Fruit fly (Drosophila melanogaster) whole organism, adult: ENCODE data around the gene Cep135.

Experiments
- CG11617 ChIP-seq: fragments of 200-800 bp; sonication (Bioruptor generic); optimal IDR thresholded peaks from 2 replicates; lab custom pipeline; 2017; ENCODE audit warnings: mild to moderate bottlenecking, missing biosample characterization, missing genetic modification reagents, missing genetic modification characterization
- CG12768 ChIP-seq: fragments of 200-800 bp; sonication (Bioruptor generic); optimal IDR thresholded peaks from 2 replicates; lab custom pipeline; 2017; ENCODE audit warnings: missing biosample characterization, missing genetic modification characterization, mild to moderate bottlenecking, moderate library complexity, missing genetic modification reagents
- CG1620 ChIP-seq: fragments of 200-800 bp; sonication (Bioruptor generic); optimal IDR thresholded peaks from 2 replicates; lab custom pipeline; 2016; ENCODE audit warnings: missing biosample characterization, missing genetic modification characterization
- CG33017 ChIP-seq: fragments of 200-800 bp; sonication (Bioruptor generic); optimal IDR thresholded peaks from 2 replicates; lab custom pipeline; 2018; ENCODE audit warnings: missing biosample characterization, mild to moderate bottlenecking, missing genetic modification characterization, moderate library complexity
- CG5204 ChIP-seq: fragments of 200-800 bp; sonication (Bioruptor generic); optimal IDR thresholded peaks from 2 replicates; lab custom pipeline; 2016; ENCODE audit warnings: missing biosample characterization, missing genetic modification characterization
- CG7045 ChIP-seq: fragments of 200-800 bp; sonication (Bioruptor generic); optimal IDR thresholded peaks from 2 replicates; lab custom pipeline; 2017; ENCODE audit warnings: missing biosample characterization, mild to moderate bottlenecking, missing genetic modification characterization
- CG7101 ChIP-seq: fragments of 200-800 bp; sonication (Bioruptor generic); optimal IDR thresholded peaks from 2 replicates; lab custom pipeline; 2018; ENCODE audit warnings: missing biosample characterization, mild to moderate bottlenecking, missing genetic modification characterization, moderate library complexity
- Clk ChIP-seq: fragments of 200-800 bp; sonication (Bioruptor generic); optimal IDR thresholded peaks from 2 replicates; lab custom pipeline; 2017; ENCODE audit warnings: missing biosample characterization, missing genetic modification characterization
- Crg-1 ChIP-seq: fragments of 200-800 bp; sonication (Bioruptor generic); optimal IDR thresholded peaks from 2 replicates; lab custom pipeline; 2016; ENCODE audit warnings: missing biosample characterization, missing genetic modification characterization
- Hr96 ChIP-seq: fragments of 200-800 bp; sonication (Bioruptor generic); optimal IDR thresholded peaks from 2 replicates; lab custom pipeline; 2016; ENCODE audit warnings: missing biosample characterization, missing genetic modification characterization
- Mnt ChIP-seq: fragments of 200-800 bp; sonication (Bioruptor generic); optimal IDR thresholded peaks from 2 replicates; lab custom pipeline; 2016; ENCODE audit warnings: missing biosample characterization, mild to moderate bottlenecking, missing genetic modification characterization
- bab1 ChIP-seq: fragments of 200-800 bp; sonication (Bioruptor generic); optimal IDR thresholded peaks from 3 replicates; lab custom pipeline; 2019; ENCODE audit warnings: missing biosample characterization, mild to moderate bottlenecking, missing genetic modification characterization, moderate library complexity
- cic ChIP-seq: fragments of 200-800 bp; sonication (Bioruptor generic); optimal IDR thresholded peaks from 2 replicates; lab custom pipeline; 2017; ENCODE audit warnings: missing biosample characterization, mild to moderate bottlenecking, missing genetic modification characterization, moderate library complexity
- cnc ChIP-seq, 2 experiments: fragments of >200 bp; optimal IDR thresholded peaks; 2 replicates each; lab custom pipeline; 2017
- kay ChIP-seq: fragments of 200-800 bp; sonication (Bioruptor generic); peaks from one replicate; lab custom pipeline; 2016; ENCODE audit warnings: missing biosample characterization, missing genetic modification characterization, borderline replicate concordance
- ovo ChIP-seq: fragments of 200-800 bp; sonication (Bioruptor generic); optimal IDR thresholded peaks from 2 replicates; lab custom pipeline; 2016; ENCODE audit warnings: missing biosample characterization, missing genetic modification characterization
- pad ChIP-seq: fragments of 200-800 bp; sonication (Bioruptor generic); optimal IDR thresholded peaks from 3 replicates; lab custom pipeline; 2017; ENCODE audit warnings: missing biosample characterization, missing genetic modification characterization, mild to moderate bottlenecking, moderate library complexity, missing genetic modification reagents
- tj ChIP-seq: fragments of 200-800 bp; sonication (Bioruptor generic); optimal IDR thresholded peaks from 3 replicates; lab custom pipeline; 2017; ENCODE audit warnings: missing biosample characterization, mild to moderate bottlenecking, missing genetic modification characterization, moderate library complexity
- toe ChIP-seq: fragments of 200-800 bp; sonication (Bioruptor generic); optimal IDR thresholded peaks from 2 replicates; lab custom pipeline; 2016; ENCODE audit warnings: missing biosample characterization, missing genetic modification characterization

Gene Cep135

dm6 chr3L:15108524-15108923 is 8.0 kb upstream of the Cep135 start:
- TF ChIP-seq ovo (GFP tag; lab: Kevin White, UChicago) (peak; percentile 45), CG11617 (GFP tag; lab: Kevin White, UChicago) (no peak), Hr96 (GFP tag; lab: Kevin White, UChicago) (no peak), tj (no peak), pad (GFP tag; lab: Kevin White, UChicago) (peak; percentile 24)

dm6 chr3L:15108948-15109347 is 7.6 kb upstream of the Cep135 start:
- TF ChIP-seq pad (GFP tag; lab: Kevin White, UChicago) = no peak
- TF ChIP-seq tj = no peak
- TF ChIP-seq Clk (GFP tag; lab: Kevin White, UChicago) = no peak
- no peak for TF ChIP-seq CG7045 (GFP tag; lab: Kevin White, UChicago)
- TF ChIP-seq kay (GFP tag; lab: Kevin White, UChicago) = no peak
- no peak for TF ChIP-seq cic
- TF ChIP-seq Mnt (GFP tag; lab: Kevin White, UChicago) = no peak

- TF ChIP-seq tj (no peak), CG11617 (GFP tag; lab: Kevin White, UChicago) (no peak), Mnt (GFP tag; lab: Kevin White, UChicago) (peak; percentile 33), pad (GFP tag; lab: Kevin White, UChicago) (no peak), Hr96 (GFP tag; lab: Kevin White, UChicago) (no peak), ovo (GFP tag; lab: Kevin White, UChicago) (no peak), CG7101 (tag; lab: Kevin White, UChicago) (no peak), CG1620 (GFP tag; lab: Kevin White, UChicago) (no peak), cnc (optimal IDR thresholded peaks at IDR 0.05; lab: Kevin White, UChicago) (no peak), CG7045 (GFP tag; lab: Kevin White, UChicago) (no peak), kay (GFP tag; lab: Kevin White, UChicago) (peak; percentile 3), CG12768 (GFP tag; lab: Kevin White, UChicago) (no peak), cic (no peak), Clk (GFP tag; lab: Kevin White, UChicago) (no peak)
Measured at dm6 chr3L:15113257-15113656, 3.3 kb upstream of the Cep135 start, which contains the start of gene CG13458. Gene CG13458 (plus strand): TSS chr3L:15113557.

- TF ChIP-seq Mnt (GFP tag; lab: Kevin White, UChicago) (no peak), pad (GFP tag; lab: Kevin White, UChicago) (no peak), CG7045 (GFP tag; lab: Kevin White, UChicago) (no peak), toe (GFP tag; lab: Kevin White, UChicago) (no peak), CG11617 (GFP tag; lab: Kevin White, UChicago) (no peak)
Measured at dm6 chr3L:15121272-15121671, 4.7 kb downstream of the Cep135 start, which contains the start of gene CG32847. Gene CG32847 (plus strand): TSS chr3L:15121572.

- no peak for TF ChIP-seq bab1
- TF ChIP-seq CG7101 (tag; lab: Kevin White, UChicago) = no peak
- no peak for TF ChIP-seq Crg-1 (GFP tag; lab: Kevin White, UChicago)
- no peak for TF ChIP-seq CG33017 (tag; lab: Kevin White, UChicago)
- peak; percentile 14 for TF ChIP-seq tj
- TF ChIP-seq pad (GFP tag; lab: Kevin White, UChicago) = no peak
Measured at dm6 chr3L:15123736-15124135, 7.2 kb downstream of the Cep135 start.

- TF ChIP-seq cic = no peak
- no peak for TF ChIP-seq CG33017 (tag; lab: Kevin White, UChicago)
- TF ChIP-seq cnc (optimal IDR thresholded peaks at IDR 0.05; lab: Kevin White, UChicago) = no peak
- TF ChIP-seq kay (GFP tag; lab: Kevin White, UChicago) = no peak
Measured at dm6 chr3L:15125077-15125652, 8.6 kb downstream of the Cep135 start, which contains the start of gene CG16959. Gene CG16959 (minus strand): TSS chr3L:15125321.

- TF ChIP-seq CG7101 (tag; lab: Kevin White, UChicago) (no peak), CG33017 (tag; lab: Kevin White, UChicago) (no peak), CG11617 (GFP tag; lab: Kevin White, UChicago) (no peak), bab1 (no peak), pad (GFP tag; lab: Kevin White, UChicago) (no peak), Clk (GFP tag; lab: Kevin White, UChicago) (no peak), cnc (optimal IDR thresholded peaks at IDR 0.05; lab: Kevin White, UChicago) (no peak), CG12768 (GFP tag; lab: Kevin White, UChicago) (no peak)
Measured at dm6 chr3L:15125717-15126116, 9.2 kb downstream of the Cep135 start.

dm6 chr3L:15131278-15131677 is 14.7 kb downstream of the Cep135 start, which contains the start of gene CG13457:
Gene CG13457 (minus strand): TSS chr3L:15131378.
- no peak for TF ChIP-seq Crg-1 (GFP tag; lab: Kevin White, UChicago)
- no peak for TF ChIP-seq CG7045 (GFP tag; lab: Kevin White, UChicago)
- no peak for TF ChIP-seq ovo (GFP tag; lab: Kevin White, UChicago)
- TF ChIP-seq toe (GFP tag; lab: Kevin White, UChicago) = no peak
- no peak for TF ChIP-seq tj
- no peak for TF ChIP-seq Clk (GFP tag; lab: Kevin White, UChicago)
- no peak for TF ChIP-seq CG5204 (GFP tag; lab: Kevin White, UChicago)
- TF ChIP-seq Mnt (GFP tag; lab: Kevin White, UChicago) = no peak
